Fruit fly (Drosophila melanogaster) whole organism, prepupa: Measurements from ENCODE around the gene SelG.

Source experiments
- Blimp-1 ChIP-seq: fragments of 200-800 bp; sonication (Bioruptor generic); optimal IDR thresholded peaks from 3 replicates; lab custom pipeline; 2017; ENCODE audit warnings: missing biosample characterization, missing genetic modification characterization, mild to moderate bottlenecking, moderate library complexity, missing genetic modification reagents
- CG10631 ChIP-seq: fragments of 200-800 bp; sonication (Bioruptor generic); optimal IDR thresholded peaks from 2 replicates; lab custom pipeline; 2016; ENCODE audit warnings: missing biosample characterization, missing genetic modification characterization
- CG10669 ChIP-seq: fragments of 200-800 bp; sonication (Bioruptor generic); optimal IDR thresholded peaks from 3 replicates; lab custom pipeline; 2018; ENCODE audit warnings: missing biosample characterization, mild to moderate bottlenecking, missing genetic modification characterization, moderate library complexity
- CG11294 ChIP-seq: fragments of 200-800 bp; sonication (Bioruptor generic); IDR thresholded peaks from 2 replicates; pipeline ENCODE4 v1.3.6; 2022; ENCODE audit warnings: missing biosample characterization, missing genetic modification characterization
- CG11902 ChIP-seq: fragments of 200-800 bp; sonication (Bioruptor generic); optimal IDR thresholded peaks from 3 replicates; lab custom pipeline; 2016; ENCODE audit warnings: missing biosample characterization, missing genetic modification characterization
- CG15336 ChIP-seq: fragments of 200-800 bp; sonication (Bioruptor generic); IDR thresholded peaks from 2 replicates; pipeline ENCODE4 v1.3.6; 2022; ENCODE audit warnings: missing biosample characterization, missing genetic modification characterization
- CG1621 ChIP-seq: fragments of 200-800 bp; sonication (Bioruptor generic); optimal IDR thresholded peaks from 3 replicates; lab custom pipeline; 2018; ENCODE audit warnings: missing biosample characterization, mild to moderate bottlenecking, missing genetic modification characterization
- CG3032 ChIP-seq: fragments of 200-800 bp; optimal IDR thresholded peaks from 2 replicates; lab custom pipeline; 2019; ENCODE audit warnings: missing biosample characterization, mild to moderate bottlenecking, missing genetic modification characterization, moderate library complexity
- CG31627 ChIP-seq: fragments of 200-800 bp; sonication (Bioruptor generic); optimal IDR thresholded peaks from 3 replicates; lab custom pipeline; 2016; ENCODE audit warnings: missing biosample characterization, missing genetic modification characterization
- CG34406 ChIP-seq: fragments of 200-800 bp; sonication (Bioruptor generic); optimal IDR thresholded peaks from 3 replicates; lab custom pipeline; 2016; ENCODE audit warnings: missing biosample characterization, missing genetic modification characterization
- CG3919 ChIP-seq: fragments of 200-800 bp; sonication (Bioruptor generic); optimal IDR thresholded peaks from 3 replicates; lab custom pipeline; 2016; ENCODE audit warnings: missing biosample characterization, missing genetic modification characterization
- CG4318 ChIP-seq: fragments of 200-800 bp; sonication (Bioruptor generic); optimal IDR thresholded peaks from 3 replicates; lab custom pipeline; 2017; ENCODE audit warnings: missing biosample characterization, mild to moderate bottlenecking, missing genetic modification characterization
- CG6163 ChIP-seq: fragments of 200-800 bp; sonication (Bioruptor generic); IDR thresholded peaks from 3 replicates; pipeline ENCODE4 v1.3.6; 2022; ENCODE audit warnings: missing biosample characterization, missing genetic modification characterization
- CG6276 ChIP-seq: fragments of 200-800 bp; sonication (Bioruptor generic); optimal IDR thresholded peaks from 2 replicates; lab custom pipeline; 2017; ENCODE audit warnings: missing biosample characterization, mild to moderate bottlenecking, missing genetic modification characterization
- CG6792 ChIP-seq: fragments of 200-800 bp; sonication (Bioruptor generic); optimal IDR thresholded peaks from 3 replicates; lab custom pipeline; 2016; ENCODE audit warnings: missing biosample characterization, missing genetic modification characterization
- CG6808 ChIP-seq: fragments of 200-800 bp; sonication (Bioruptor generic); optimal IDR thresholded peaks from 3 replicates; lab custom pipeline; 2017; ENCODE audit warnings: missing biosample characterization, missing genetic modification characterization, mild to moderate bottlenecking, moderate library complexity, missing genetic modification reagents
- CG7368 ChIP-seq: fragments of 200-800 bp; sonication (Bioruptor generic); optimal IDR thresholded peaks from 3 replicates; lab custom pipeline; 2016; ENCODE audit warnings: missing biosample characterization, missing genetic modification characterization
- CG8119 ChIP-seq: fragments of 200-800 bp; sonication (Bioruptor generic); IDR thresholded peaks from 3 replicates; pipeline ENCODE4 v1.3.6; 2022; ENCODE audit warnings: missing biosample characterization, missing genetic modification characterization
- CG8319 ChIP-seq: fragments of 200-800 bp; sonication (Bioruptor generic); optimal IDR thresholded peaks from 3 replicates; lab custom pipeline; 2016; ENCODE audit warnings: missing biosample characterization, missing genetic modification characterization
- CG8632 ChIP-seq: fragments of 200-800 bp; sonication (Bioruptor generic); optimal IDR thresholded peaks from 3 replicates; lab custom pipeline; 2016; ENCODE audit warnings: missing biosample characterization, missing genetic modification characterization
- Eip78C ChIP-seq: fragments of 200-800 bp; sonication (Bioruptor generic); peaks from one replicate; lab custom pipeline; 2016; ENCODE audit warnings: missing biosample characterization, missing genetic modification characterization
- Eip93F ChIP-seq: fragments of 200-800 bp; sonication (Bioruptor generic); optimal IDR thresholded peaks from 2 replicates; lab custom pipeline; 2016; ENCODE audit warnings: missing biosample characterization, mild to moderate bottlenecking, missing genetic modification characterization
- Ets21C ChIP-seq: fragments of 200-800 bp; sonication (Bioruptor generic); optimal IDR thresholded peaks from 3 replicates; lab custom pipeline; 2016; ENCODE audit warnings: missing biosample characterization, missing genetic modification characterization
- Ets96B ChIP-seq: fragments of 200-800 bp; optimal IDR thresholded peaks from 2 replicates; lab custom pipeline; 2019; ENCODE audit warnings: missing biosample characterization, mild to moderate bottlenecking, missing genetic modification characterization, moderate library complexity
- Gug ChIP-seq: fragments of 200-800 bp; sonication (Bioruptor generic); IDR thresholded peaks from 2 replicates; pipeline ENCODE4 v1.3.6; 2022; ENCODE audit warnings: missing biosample characterization, missing genetic modification characterization
- Hr38 ChIP-seq: sonication (Bioruptor generic); optimal IDR thresholded peaks from 2 replicates; lab custom pipeline; 2016; ENCODE audit warnings: missing biosample characterization, missing genetic modification characterization
- Hr39 ChIP-seq: fragments of 200-800 bp; sonication (Bioruptor generic); optimal IDR thresholded peaks from 2 replicates; lab custom pipeline; 2016; ENCODE audit warnings: missing biosample characterization, missing genetic modification characterization
- Hr4 ChIP-seq: fragments of 200-800 bp; sonication (Bioruptor generic); optimal IDR thresholded peaks from 3 replicates; lab custom pipeline; 2016; ENCODE audit warnings: missing biosample characterization, missing genetic modification characterization
- Lpt ChIP-seq: fragments of 200-800 bp; sonication (Bioruptor generic); optimal IDR thresholded peaks from 3 replicates; lab custom pipeline; 2016; ENCODE audit warnings: missing biosample characterization, missing genetic modification characterization
- Met ChIP-seq: fragments of 200-800 bp; sonication (Bioruptor generic); optimal IDR thresholded peaks from 3 replicates; lab custom pipeline; 2016; ENCODE audit warnings: missing biosample characterization, missing genetic modification characterization
- OdsH ChIP-seq: fragments of 200-800 bp; sonication (Bioruptor generic); optimal IDR thresholded peaks from 3 replicates; lab custom pipeline; 2016; ENCODE audit warnings: missing biosample characterization, missing genetic modification characterization
- Smox ChIP-seq: fragments of 200-800 bp; sonication (Bioruptor generic); optimal IDR thresholded peaks from 3 replicates; lab custom pipeline; 2016; ENCODE audit warnings: missing biosample characterization, missing genetic modification characterization
- Sox102F ChIP-seq: fragments of 200-800 bp; sonication (Bioruptor generic); optimal IDR thresholded peaks from 2 replicates; lab custom pipeline; 2016; ENCODE audit warnings: missing biosample characterization, mild to moderate bottlenecking, missing genetic modification characterization
- Sox15 ChIP-seq: fragments of 200-800 bp; sonication (Bioruptor generic); optimal IDR thresholded peaks from 3 replicates; lab custom pipeline; 2016; ENCODE audit warnings: missing biosample characterization, missing genetic modification characterization
- achi ChIP-seq: fragments of 200-800 bp; sonication (Bioruptor generic); optimal IDR thresholded peaks from 3 replicates; lab custom pipeline; 2016; ENCODE audit warnings: missing biosample characterization, missing genetic modification characterization
- acj6 ChIP-seq: fragments of 200-800 bp; sonication (Bioruptor generic); optimal IDR thresholded peaks from 3 replicates; lab custom pipeline; 2016; ENCODE audit warnings: missing biosample characterization, missing genetic modification characterization
- cyc ChIP-seq: fragments of 200-800 bp; sonication (Bioruptor generic); optimal IDR thresholded peaks from 3 replicates; lab custom pipeline; 2016; ENCODE audit warnings: missing biosample characterization, missing genetic modification characterization
- dsx ChIP-seq: fragments of 200-800 bp; optimal IDR thresholded peaks from 3 replicates; lab custom pipeline; 2019; ENCODE audit warnings: missing biosample characterization, mild to moderate bottlenecking, missing genetic modification characterization, moderate library complexity; ENCODE audit not compliant: poor library complexity, severe bottlenecking
- eg ChIP-seq: fragments of 200-800 bp; sonication (Bioruptor generic); IDR thresholded peaks from 3 replicates; pipeline ENCODE4 v1.3.6; 2022; ENCODE audit warnings: missing biosample characterization, missing genetic modification characterization
- esn ChIP-seq: fragments of 200-800 bp; sonication (Bioruptor generic); optimal IDR thresholded peaks from 2 replicates; lab custom pipeline; 2016; ENCODE audit warnings: missing biosample characterization, mild to moderate bottlenecking, missing genetic modification characterization, moderate library complexity
- net ChIP-seq: fragments of 200-800 bp; sonication (Bioruptor generic); optimal IDR thresholded peaks from 3 replicates; lab custom pipeline; 2016; ENCODE audit warnings: missing biosample characterization, missing genetic modification characterization
- pdm3 ChIP-seq: fragments of 200-800 bp; sonication (Bioruptor generic); optimal IDR thresholded peaks from 3 replicates; lab custom pipeline; 2016; ENCODE audit warnings: missing biosample characterization, missing genetic modification characterization
- salr ChIP-seq, 2 experiments: fragments of 200-800 bp; sonication (Bioruptor generic); optimal IDR thresholded peaks; 3 replicates each; lab custom pipeline; 2016 to 2018; ENCODE audit warnings: missing biosample characterization in 2 of 2, missing genetic modification characterization in 2 of 2, mild to moderate bottlenecking in 1 of 2
- spab ChIP-seq: fragments of 200-800 bp; sonication (Bioruptor generic); optimal IDR thresholded peaks from 2 replicates; lab custom pipeline; 2017; ENCODE audit warnings: missing biosample characterization, mild to moderate bottlenecking, missing genetic modification characterization, missing genetic modification reagents
- ss ChIP-seq, 2 experiments: fragments of 200-800 bp; sonication (Bioruptor generic); optimal IDR thresholded peaks; 2 replicates in 1 of 2; 3 replicates in 1 of 2; lab custom pipeline; 2017 to 2018; ENCODE audit warnings: mild to moderate bottlenecking in 2 of 2, missing biosample characterization in 2 of 2, missing genetic modification characterization in 2 of 2, moderate library complexity in 1 of 2
- vri ChIP-seq: fragments of 200-800 bp; sonication (Bioruptor generic); optimal IDR thresholded peaks from 3 replicates; lab custom pipeline; 2016; ENCODE audit warnings: missing biosample characterization, mild to moderate bottlenecking, missing genetic modification characterization

The SelG gene

dm6 chrX:11852310-11852709, 34.8 kb upstream of the SelG start, which contains the start of gene p24-1 (continued):
- no peak for TF ChIP-seq salr (GFP tag; optimal IDR thresholded peaks at IDR 0.05; lab: Kevin White, UChicago)
- TF ChIP-seq Smox (GFP tag; lab: Kevin White, UChicago), result no peak
- TF ChIP-seq Eip93F (GFP tag; lab: Kevin White, UChicago), result no peak
- no peak for TF ChIP-seq CG6808 (GFP tag; lab: Kevin White, UChicago)
- TF ChIP-seq CG3032 (tag; lab: Kevin White, UChicago), result peak; percentile 6
- TF ChIP-seq OdsH (GFP tag; lab: Kevin White, UChicago), result peak; percentile 9
- no peak for TF ChIP-seq CG15336
- peak; percentile 96 for TF ChIP-seq achi (GFP tag; lab: Kevin White, UChicago)
- TF ChIP-seq Ets96B, result no peak
- TF ChIP-seq Hr39, result peak; percentile 29
- TF ChIP-seq CG8119 (GFP tag; lab: Robert Waterston, UW), result no peak
- no peak for TF ChIP-seq CG11902 (GFP tag; lab: Kevin White, UChicago)
- TF ChIP-seq CG3919, result peak; percentile 42
- peak; percentile 27 for TF ChIP-seq CG10631 (GFP tag; lab: Kevin White, UChicago)
- TF ChIP-seq dsx (GFP tag; lab: Kevin White, UChicago), result no peak
- no peak for TF ChIP-seq pdm3 (GFP tag; lab: Kevin White, UChicago)
- TF ChIP-seq CG1621 (tag; lab: Kevin White, UChicago), result peak; percentile 98
- TF ChIP-seq CG8319 (GFP tag; lab: Kevin White, UChicago), result no peak
- TF ChIP-seq Sox102F (GFP tag; lab: Kevin White, UChicago), result no peak
- no peak for TF ChIP-seq CG6792 (GFP tag; lab: Kevin White, UChicago)
- no peak for TF ChIP-seq CG11294 (GFP tag; lab: Robert Waterston, UW)
- TF ChIP-seq Hr4 (GFP tag; lab: Kevin White, UChicago), result no peak
- peak; percentile 1 for TF ChIP-seq Ets21C (GFP tag; lab: Kevin White, UChicago)
- no peak for TF ChIP-seq acj6 (GFP tag; lab: Kevin White, UChicago)
- TF ChIP-seq Sox15, result no peak

DNA sequence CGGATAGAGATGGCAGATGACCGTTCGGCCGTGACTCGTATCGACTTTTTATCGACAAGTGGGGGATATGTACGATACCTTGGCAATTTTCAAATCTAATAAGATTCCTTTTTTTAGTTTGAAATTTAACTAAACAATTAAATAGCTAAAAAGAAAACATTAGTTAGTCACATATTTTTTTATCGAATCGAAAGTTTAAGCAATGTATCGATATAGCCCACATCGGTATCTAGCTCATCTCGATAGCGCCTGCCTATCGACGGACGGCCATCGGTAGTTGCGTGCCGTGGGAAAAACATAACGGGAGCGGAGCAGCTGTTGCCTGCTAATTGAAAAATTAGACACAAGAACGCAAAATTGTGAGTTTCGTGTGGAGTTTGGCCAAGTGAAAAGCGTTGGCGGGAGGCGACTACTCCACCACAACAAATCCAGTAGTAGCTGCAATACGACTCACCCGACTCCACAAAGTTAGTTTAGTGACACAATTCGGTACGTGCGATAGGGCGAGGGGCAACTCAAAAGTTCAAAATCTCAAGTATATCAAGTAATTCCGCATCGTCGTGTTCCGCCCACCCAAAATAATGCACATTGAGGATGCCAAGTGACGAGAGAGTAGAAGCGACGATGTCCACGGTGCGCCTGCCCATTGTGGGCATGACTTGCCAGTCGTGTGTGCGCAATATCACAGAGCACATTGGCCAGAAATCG, 32.2 kb upstream of the SelG start, which contains the start of the genes CG10347 and ATP7:
CG10347 (minus strand) TSS at position 174 of the 708 bp plus-strand sequence.
ATP7 (plus strand) TSS at position 265 of the 708 bp plus-strand sequence.
- peak; percentile 58 for TF ChIP-seq Eip78C (GFP tag; lab: Kevin White, UChicago)
- TF ChIP-seq achi (GFP tag; lab: Kevin White, UChicago), result peak; percentile 29
- peak; percentile 7 for TF ChIP-seq acj6 (GFP tag; lab: Kevin White, UChicago)
- no peak for TF ChIP-seq CG10669 (GFP tag; lab: Kevin White, UChicago)
- no peak for TF ChIP-seq CG34406
- peak; percentile 8 for TF ChIP-seq Hr39
- TF ChIP-seq CG8119 (GFP tag; lab: Robert Waterston, UW), result peak; percentile 17; the same call in 1 of the 3 replicates
- peak; percentile 1 for TF ChIP-seq CG3032 (tag; lab: Kevin White, UChicago)
- TF ChIP-seq Lpt (GFP tag; lab: Kevin White, UChicago), result no peak
- no peak for TF ChIP-seq Hr38 (GFP tag; lab: Kevin White, UChicago)
- TF ChIP-seq Gug (GFP tag; lab: Robert Waterston, UW), result no peak
- no peak for TF ChIP-seq Eip93F (GFP tag; lab: Kevin White, UChicago)
- TF ChIP-seq Sox102F (GFP tag; lab: Kevin White, UChicago), result peak; percentile 2
- peak; percentile 50 for TF ChIP-seq esn (GFP tag; lab: Kevin White, UChicago)
- peak; percentile 13; the same call in 1 of the 2 replicates for TF ChIP-seq CG15336
- TF ChIP-seq Hr4 (GFP tag; lab: Kevin White, UChicago), result peak; percentile 15
- peak; percentile 25 for TF ChIP-seq OdsH (GFP tag; lab: Kevin White, UChicago)
- peak; percentile 9 for TF ChIP-seq vri (GFP tag; lab: Kevin White, UChicago)
- TF ChIP-seq salr (GFP tag; optimal IDR thresholded peaks at IDR 0.05; lab: Kevin White, UChicago), result no peak
- no peak for TF ChIP-seq CG6792 (GFP tag; lab: Kevin White, UChicago)
- TF ChIP-seq CG4318 (GFP tag; lab: Kevin White, UChicago), result no peak
- TF ChIP-seq net, result peak; percentile 7
- no peak for TF ChIP-seq Sox15
- TF ChIP-seq CG6163, result no peak
- TF ChIP-seq CG31627 (GFP tag; lab: Kevin White, UChicago), result peak; percentile 21
- no peak for TF ChIP-seq spab (GFP tag; lab: Kevin White, UChicago)
- TF ChIP-seq CG8632 (GFP tag; lab: Kevin White, UChicago), result no peak
- TF ChIP-seq Blimp-1 (GFP tag; lab: Kevin White, UChicago), result no peak
- no peak for TF ChIP-seq CG11294 (GFP tag; lab: Robert Waterston, UW)
- TF ChIP-seq CG7368, result no peak
- peak; percentile 38 for TF ChIP-seq Met (GFP tag; lab: Kevin White, UChicago)
- TF ChIP-seq CG3919, result peak; percentile 9
- TF ChIP-seq CG10631 (GFP tag; lab: Kevin White, UChicago), result peak; percentile 13
- TF ChIP-seq CG6276 (GFP tag; lab: Kevin White, UChicago), result no peak
- TF ChIP-seq cyc (GFP tag; lab: Kevin White, UChicago), result peak; percentile 7
- peak; percentile 17; the same call in 1 of the 3 replicates for TF ChIP-seq eg (GFP tag; lab: Robert Waterston, UW)
- peak; percentile 22 for TF ChIP-seq Smox (GFP tag; lab: Kevin White, UChicago)
- TF ChIP-seq ss (GFP tag; optimal IDR thresholded peaks at IDR 0.05; lab: Kevin White, UChicago), result peak; percentile 25 to 57
